Worm (Caenorhabditis elegans): Measurements from ENCODE around the gene sru-19.

ce11 chrIV:12464822-12465221, 33.5 kb upstream of the sru-19 start:
- TF ChIP-seq ztf-11 (tag; optimal IDR thresholded peaks at IDR 0.05): no peak
- TF ChIP-seq daf-8 (GFP tag; IDR thresholded peaks at IDR 0.05): no peak
- no peak for TF ChIP-seq snpc-4 (tag; optimal IDR thresholded peaks at IDR 0.05)
- TF ChIP-seq gei-8 (GFP tag; optimal IDR thresholded peaks at IDR 0.05): no peak
- no peak for TF ChIP-seq pqm-1 (tag; optimal IDR thresholded peaks at IDR 0.05)
- no peak for TF ChIP-seq dve-1 (tag; optimal IDR thresholded peaks at IDR 0.05; ENCODE audit: insufficient read depth)
- peak in 1 of 2 experiments; percentile 63 for TF ChIP-seq unc-62 (GFP tag; optimal IDR thresholded peaks at IDR 0.05 in 1 of 2)
- TF ChIP-seq unc-62 (tag; optimal IDR thresholded peaks at IDR 0.05): no peak
- no peak for TF ChIP-seq zip-11 (GFP tag; IDR thresholded peaks at IDR 0.05)
- TF ChIP-seq aha-1 (tag): no peak
- no peak for TF ChIP-seq zfp-3 (GFP tag; conservative IDR thresholded peaks at IDR 0.05)
- no peak for TF ChIP-seq ceh-44 (GFP tag; IDR thresholded peaks at IDR 0.05)
- TF ChIP-seq nhr-28 (tag; optimal IDR thresholded peaks at IDR 0.05): no peak
- no peak for TF ChIP-seq F44E2.7 (GFP tag; IDR thresholded peaks at IDR 0.05)
